Worm (Caenorhabditis elegans): Measurements from ENCODE around the gene nhr-206.

The nhr-206 gene

ce11 chrV:12091759-12092158 is at the start of gene nhr-206:
Gene nhr-206 (plus strand): TSS chrV:12092006.
- TF ChIP-seq W03F9.2 (tag; optimal IDR thresholded peaks at IDR 0.05) (no peak), dao-5 (tag; optimal IDR thresholded peaks at IDR 0.05) (no peak), him-1 (tag; optimal IDR thresholded peaks at IDR 0.05) (no peak)

- TF ChIP-seq dao-5 (tag; optimal IDR thresholded peaks at IDR 0.05) (no peak), him-1 (tag; optimal IDR thresholded peaks at IDR 0.05) (no peak), W03F9.2 (tag; optimal IDR thresholded peaks at IDR 0.05) (no peak)
Observed at ce11 chrV:12045132-12045531, 46.7 kb upstream of the nhr-206 start, which contains the start of gene F10C2.5. Gene F10C2.5 (plus strand): TSS chrV:12045432.

ce11 chrV:12047735-12048134 is 44.1 kb upstream of the nhr-206 start:
- TF ChIP-seq W03F9.2 (tag; optimal IDR thresholded peaks at IDR 0.05): no peak
- no peak for TF ChIP-seq dao-5 (tag; optimal IDR thresholded peaks at IDR 0.05)
- no peak for TF ChIP-seq him-1 (tag; optimal IDR thresholded peaks at IDR 0.05)

ce11 chrV:12048445-12048844 is 43.4 kb upstream of the nhr-206 start, which contains the start of gene dars-2:
Gene dars-2 (plus strand): TSS chrV:12048745.
- no peak for TF ChIP-seq him-1 (tag; optimal IDR thresholded peaks at IDR 0.05)
- TF ChIP-seq W03F9.2 (tag; optimal IDR thresholded peaks at IDR 0.05): no peak
- no peak for TF ChIP-seq dao-5 (tag; optimal IDR thresholded peaks at IDR 0.05)

- no peak for TF ChIP-seq dao-5 (tag; optimal IDR thresholded peaks at IDR 0.05)
Observed at ce11 chrV:12053598-12053997, 38.2 kb upstream of the nhr-206 start, which contains the start of gene F10C2.7. Gene F10C2.7 (plus strand): TSS chrV:12053898.

ce11 chrV:12059719-12060118 is 32.1 kb upstream of the nhr-206 start, which contains the start of gene R07B7.2:
Gene R07B7.2 (minus strand): TSS chrV:12059753.
- TF ChIP-seq dao-5 (tag; optimal IDR thresholded peaks at IDR 0.05) (no peak), him-1 (tag; optimal IDR thresholded peaks at IDR 0.05) (no peak), W03F9.2 (tag; optimal IDR thresholded peaks at IDR 0.05) (no peak)

ce11 chrV:12063036-12063435 is 28.8 kb upstream of the nhr-206 start, which contains the start of gene clh-6:
Gene clh-6 (minus strand): TSS chrV:12063368.
- no peak for TF ChIP-seq him-1 (tag; optimal IDR thresholded peaks at IDR 0.05)
- TF ChIP-seq W03F9.2 (tag; optimal IDR thresholded peaks at IDR 0.05): no peak

ce11 chrV:12065369-12065768 is 26.4 kb upstream of the nhr-206 start, which contains the start of gene pqn-53:
Gene pqn-53 (minus strand): TSS chrV:12065391.
- TF ChIP-seq W03F9.2 (tag; optimal IDR thresholded peaks at IDR 0.05) (no peak), dao-5 (tag; optimal IDR thresholded peaks at IDR 0.05) (no peak), him-1 (tag; optimal IDR thresholded peaks at IDR 0.05) (no peak)

- TF ChIP-seq him-1 (tag; optimal IDR thresholded peaks at IDR 0.05) (no peak), W03F9.2 (tag; optimal IDR thresholded peaks at IDR 0.05) (peak; percentile 39), dao-5 (tag; optimal IDR thresholded peaks at IDR 0.05) (no peak)
Observed at ce11 chrV:12065859-12066258, 25.9 kb upstream of the nhr-206 start.

ce11 chrV:12068437-12068836 is 23.4 kb upstream of the nhr-206 start, which contains the start of gene kmo-2:
Gene kmo-2 (minus strand): TSS chrV:12068537.
- no peak for TF ChIP-seq W03F9.2 (tag; optimal IDR thresholded peaks at IDR 0.05)
- TF ChIP-seq dao-5 (tag; optimal IDR thresholded peaks at IDR 0.05): no peak
- TF ChIP-seq him-1 (tag; optimal IDR thresholded peaks at IDR 0.05): no peak

ce11 chrV:12070419-12070818 is 21.4 kb upstream of the nhr-206 start, which contains the start of gene kmo-1:
Gene kmo-1 (minus strand): TSS chrV:12070519.
- TF ChIP-seq him-1 (tag; optimal IDR thresholded peaks at IDR 0.05): no peak
- TF ChIP-seq dao-5 (tag; optimal IDR thresholded peaks at IDR 0.05): no peak
- TF ChIP-seq W03F9.2 (tag; optimal IDR thresholded peaks at IDR 0.05): no peak

ce11 chrV:12071483-12071882 is 20.3 kb upstream of the nhr-206 start:
- TF ChIP-seq W03F9.2 (tag; optimal IDR thresholded peaks at IDR 0.05) (no peak), dao-5 (tag; optimal IDR thresholded peaks at IDR 0.05) (no peak), him-1 (tag; optimal IDR thresholded peaks at IDR 0.05) (no peak)

ce11 chrV:12074886-12075285 is 16.9 kb upstream of the nhr-206 start, which contains the start of gene R07B7.6:
Gene R07B7.6 (minus strand): TSS chrV:12074986.
- TF ChIP-seq dao-5 (tag; optimal IDR thresholded peaks at IDR 0.05): no peak
- no peak for TF ChIP-seq him-1 (tag; optimal IDR thresholded peaks at IDR 0.05)
- no peak for TF ChIP-seq W03F9.2 (tag; optimal IDR thresholded peaks at IDR 0.05)

- TF ChIP-seq dao-5 (tag; optimal IDR thresholded peaks at IDR 0.05): no peak
- TF ChIP-seq him-1 (tag; optimal IDR thresholded peaks at IDR 0.05): no peak
- no peak for TF ChIP-seq W03F9.2 (tag; optimal IDR thresholded peaks at IDR 0.05)
Observed at ce11 chrV:12075983-12076382, 15.8 kb upstream of the nhr-206 start.

ce11 chrV:12080274-12080673 is 11.5 kb upstream of the nhr-206 start, which contains the start of gene R07B7.9:
Gene R07B7.9 (minus strand): TSS chrV:12080374.
- TF ChIP-seq him-1 (tag; optimal IDR thresholded peaks at IDR 0.05) (no peak), W03F9.2 (tag; optimal IDR thresholded peaks at IDR 0.05) (no peak), dao-5 (tag; optimal IDR thresholded peaks at IDR 0.05) (no peak)
